Worm (Caenorhabditis elegans): ENCODE data around the gene sel-11.

Gene sel-11

DNA sequence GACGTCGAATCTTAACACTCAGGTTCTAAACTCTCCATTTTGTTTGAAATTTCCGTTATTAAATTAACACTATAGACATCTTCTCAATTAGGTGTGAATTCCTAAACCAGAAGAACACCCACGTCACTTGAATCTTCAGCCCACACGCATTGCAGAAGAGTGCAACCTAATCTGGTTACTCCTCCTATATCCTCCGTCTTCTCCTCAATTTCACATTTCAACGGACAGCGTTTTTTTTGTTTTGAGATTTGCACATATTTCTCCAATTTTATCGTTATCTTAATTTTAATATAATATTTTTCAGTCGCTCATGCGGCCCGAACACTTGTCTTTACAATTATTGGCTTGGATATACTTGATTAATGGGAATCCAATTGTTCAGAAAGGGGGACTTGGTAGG is 9.8 kb upstream of the sel-11 start, which contains the start of gene smoc-1:
Gene smoc-1 (plus strand): TSS at position 301 of the 400 bp plus-strand sequence.
- TF ChIP-seq nhr-76 (tag; optimal IDR thresholded peaks at IDR 0.05) (no peak), ces-1 (GFP tag; optimal IDR thresholded peaks at IDR 0.05) (no peak), sem-2 (GFP tag; optimal IDR thresholded peaks at IDR 0.05) (no peak), sptf-1 (tag; optimal IDR thresholded peaks at IDR 0.05) (no peak), zip-8 (tag; optimal IDR thresholded peaks at IDR 0.05) (no peak), mls-2 (tag; optimal IDR thresholded peaks at IDR 0.05) (no peak), unc-39 (tag; optimal IDR thresholded peaks at IDR 0.05) (no peak), drap-1 (GFP tag; optimal IDR thresholded peaks at IDR 0.05) (no peak), ceh-39 (tag; optimal IDR thresholded peaks at IDR 0.05) (no peak), lin-32 (GFP tag; optimal IDR thresholded peaks at IDR 0.05) (no peak), lin-13 (tag; optimal IDR thresholded peaks at IDR 0.05) (no peak), pha-4 (tag; optimal IDR thresholded peaks at IDR 0.05) (no peak), nhr-28 (tag; optimal IDR thresholded peaks at IDR 0.05) (no peak), flh-1 (GFP tag; optimal IDR thresholded peaks at IDR 0.05) (no peak), nhr-237 (tag; optimal IDR thresholded peaks at IDR 0.05) (no peak), elt-1 (tag; optimal IDR thresholded peaks at IDR 0.05; ENCODE audit: borderline replicate concordance, insufficient read depth) (no peak), unc-62 (GFP tag; optimal IDR thresholded peaks at IDR 0.05) (no peak), ceh-83 (GFP tag; optimal IDR thresholded peaks at IDR 0.05) (no peak), hlh-1 (tag; optimal IDR thresholded peaks at IDR 0.05) (no peak)

DNA sequence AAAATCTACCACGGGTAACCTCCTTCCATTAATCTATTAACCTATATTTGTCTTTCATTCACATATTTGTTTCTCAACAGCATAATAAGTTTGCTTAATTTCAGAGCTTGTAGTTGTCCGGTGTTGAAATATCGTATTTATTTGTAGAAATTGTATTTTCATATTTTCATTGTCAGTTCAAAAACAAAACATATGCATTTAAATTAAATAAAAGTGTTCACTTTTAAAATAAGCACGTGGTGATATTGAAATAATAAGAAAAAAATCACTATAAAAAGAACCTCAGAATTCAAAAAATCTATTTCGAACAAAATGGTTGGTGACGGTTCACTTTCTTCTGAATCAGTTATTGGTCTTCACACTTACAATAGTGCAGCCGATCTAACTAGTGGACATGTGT is 8.5 kb upstream of the sel-11 start, which contains the start of gene T04F3.3:
Gene T04F3.3 (plus strand): TSS at position 301 of the 400 bp plus-strand sequence.
- TF ChIP-seq ceh-43 (GFP tag; optimal IDR thresholded peaks at IDR 0.05): no peak
- no peak for TF ChIP-seq unc-39 (tag; optimal IDR thresholded peaks at IDR 0.05)
- TF ChIP-seq lsy-2 (tag; optimal IDR thresholded peaks at IDR 0.05): no peak
- no peak for TF ChIP-seq nhr-2 (tag; optimal IDR thresholded peaks at IDR 0.05)
- no peak for TF ChIP-seq hlh-1 (tag; optimal IDR thresholded peaks at IDR 0.05)

DNA sequence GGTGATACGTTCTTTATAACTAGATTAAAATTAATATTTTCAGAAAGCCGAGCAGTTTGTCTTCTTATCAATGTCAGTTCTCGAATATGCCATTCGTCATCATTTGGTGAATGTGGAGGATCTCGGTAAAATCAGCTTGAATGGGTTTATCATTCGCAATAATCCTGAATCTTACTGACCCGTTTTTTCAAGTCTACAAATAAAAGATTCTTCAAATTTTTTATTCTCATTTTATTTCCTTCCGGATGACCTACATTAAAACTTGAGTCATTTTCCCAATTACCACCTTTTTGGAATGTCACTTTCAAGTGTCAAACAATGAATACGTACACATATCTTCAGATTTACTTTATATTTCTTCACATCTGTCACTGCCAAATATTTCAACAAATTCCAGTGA is 6.8 kb upstream of the sel-11 start, which contains the start of gene T04F3.5:
Gene T04F3.5 (plus strand): TSS at position 301 of the 400 bp plus-strand sequence.
- TF ChIP-seq elt-3 (tag; optimal IDR thresholded peaks at IDR 0.05) (no peak), mab-5 (tag; optimal IDR thresholded peaks at IDR 0.05) (no peak), ztf-11 (tag; optimal IDR thresholded peaks at IDR 0.05) (no peak), ceh-39 (tag; optimal IDR thresholded peaks at IDR 0.05) (no peak), snpc-4 (tag; optimal IDR thresholded peaks at IDR 0.05) (no peak), flh-1 (GFP tag; optimal IDR thresholded peaks at IDR 0.05) (no peak), bed-3 (GFP tag; optimal IDR thresholded peaks at IDR 0.05) (no peak), ceh-43 (GFP tag; optimal IDR thresholded peaks at IDR 0.05) (no peak), mep-1 (tag; optimal IDR thresholded peaks at IDR 0.05) (no peak), tbx-8 (GFP tag; optimal IDR thresholded peaks at IDR 0.05) (no peak), sptf-1 (tag; optimal IDR thresholded peaks at IDR 0.05) (no peak)

DNA sequence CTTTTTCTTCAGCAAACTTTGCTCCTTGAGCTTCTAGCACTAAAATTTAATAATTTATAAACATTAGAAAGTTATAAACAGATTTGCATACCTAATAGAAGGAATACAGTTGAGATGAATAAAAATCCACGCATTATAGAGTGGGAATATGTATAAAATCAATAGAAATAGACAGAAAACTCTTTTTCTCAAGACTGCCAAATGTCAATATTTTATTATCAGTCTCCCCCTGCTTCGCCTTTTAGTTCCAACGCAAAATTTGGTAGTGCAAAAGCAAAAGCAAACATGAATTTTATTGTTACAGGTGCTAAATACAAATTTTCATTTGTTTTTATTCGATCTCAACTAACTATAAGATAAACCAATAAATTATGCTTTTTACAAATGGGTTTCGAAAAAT is 4.3 kb upstream of the sel-11 start, which contains the start of gene T04F3.4:
Gene T04F3.4 (minus strand): TSS at position 187 of the 400 bp plus-strand sequence.
- TF ChIP-seq flh-1 (GFP tag; optimal IDR thresholded peaks at IDR 0.05) (no peak), unc-62 (GFP tag; optimal IDR thresholded peaks at IDR 0.05) (no peak), blmp-1 (tag; optimal IDR thresholded peaks at IDR 0.05) (no peak), bed-3 (GFP tag; optimal IDR thresholded peaks at IDR 0.05) (no peak), ceh-83 (GFP tag; optimal IDR thresholded peaks at IDR 0.05) (no peak), ceh-39 (tag; optimal IDR thresholded peaks at IDR 0.05) (no peak), M03D4.4 (tag; optimal IDR thresholded peaks at IDR 0.05) (no peak), zip-8 (tag; optimal IDR thresholded peaks at IDR 0.05) (no peak), tbx-8 (GFP tag; optimal IDR thresholded peaks at IDR 0.05) (no peak), elt-3 (tag; optimal IDR thresholded peaks at IDR 0.05) (no peak)

DNA sequence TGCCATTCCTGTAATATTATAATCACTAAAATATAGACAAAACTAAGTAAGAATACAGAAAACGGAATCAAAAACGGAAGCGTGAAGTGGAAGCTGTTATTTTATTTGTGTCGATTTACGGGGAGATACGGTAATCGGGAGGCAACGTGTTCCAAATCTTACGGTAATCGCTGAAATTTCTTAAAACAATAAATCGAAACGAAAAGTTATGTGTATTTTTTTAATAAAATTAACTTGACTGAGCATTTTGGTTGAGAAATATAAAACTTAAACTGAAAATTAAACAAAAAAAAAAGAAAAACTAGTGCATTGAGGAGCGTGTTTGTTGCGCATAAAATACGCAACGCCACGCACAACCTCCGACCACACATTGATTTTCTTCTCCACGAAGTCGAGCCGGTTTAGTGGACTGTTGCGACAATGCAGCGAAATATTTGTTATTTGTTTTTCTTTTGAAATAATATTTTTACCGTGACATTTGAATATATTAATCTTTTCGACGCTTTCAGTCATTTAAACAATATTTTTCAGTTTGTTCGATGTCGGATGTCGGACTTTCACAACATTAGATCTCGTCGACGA is 2.7 kb upstream of the sel-11 start, which contains the start of the genes F55A11.1 and syx-5:
Gene F55A11.1 (minus strand): TSS at position 13 of the 582 bp plus-strand sequence.
Gene syx-5 (plus strand): TSS at position 532 of the 582 bp plus-strand sequence.
- TF ChIP-seq elt-3 (tag; optimal IDR thresholded peaks at IDR 0.05) (no peak), ham-2 (GFP tag; optimal IDR thresholded peaks at IDR 0.05) (no peak), hlh-1 (tag; optimal IDR thresholded peaks at IDR 0.05) (no peak), drap-1 (GFP tag; optimal IDR thresholded peaks at IDR 0.05) (no peak), lin-13 (tag; optimal IDR thresholded peaks at IDR 0.05) (no peak), mls-2 (tag; optimal IDR thresholded peaks at IDR 0.05) (no peak), cnd-1 (tag; optimal IDR thresholded peaks at IDR 0.05) (no peak), ceh-83 (GFP tag; optimal IDR thresholded peaks at IDR 0.05) (no peak), zip-8 (tag; optimal IDR thresholded peaks at IDR 0.05) (no peak), nhr-237 (tag; optimal IDR thresholded peaks at IDR 0.05) (peak; percentile 55), unc-62 (GFP tag; optimal IDR thresholded peaks at IDR 0.05) (no peak), snpc-4 (tag; optimal IDR thresholded peaks at IDR 0.05) (no peak), blmp-1 (tag; optimal IDR thresholded peaks at IDR 0.05) (no peak), unc-120 (tag; optimal IDR thresholded peaks at IDR 0.05; ENCODE audit: poor library complexity, severe bottlenecking) (no peak), pha-4 (tag; optimal IDR thresholded peaks at IDR 0.05) (no peak), unc-39 (tag; optimal IDR thresholded peaks at IDR 0.05) (no peak), sptf-1 (tag; optimal IDR thresholded peaks at IDR 0.05) (no peak), lin-32 (GFP tag; optimal IDR thresholded peaks at IDR 0.05) (no peak), nhr-12 (tag; optimal IDR thresholded peaks at IDR 0.05) (no peak), ceh-43 (GFP tag; optimal IDR thresholded peaks at IDR 0.05) (no peak), ceh-39 (tag; optimal IDR thresholded peaks at IDR 0.05) (peak; percentile 46), elt-1 (tag; optimal IDR thresholded peaks at IDR 0.05; ENCODE audit: borderline replicate concordance, insufficient read depth) (no peak), M03D4.4 (tag; optimal IDR thresholded peaks at IDR 0.05) (no peak), sem-2 (GFP tag; optimal IDR thresholded peaks at IDR 0.05) (no peak), ces-1 (GFP tag; optimal IDR thresholded peaks at IDR 0.05) (peak; percentile 85), mab-5 (tag; optimal IDR thresholded peaks at IDR 0.05) (no peak), mep-1 (tag; optimal IDR thresholded peaks at IDR 0.05) (peak; percentile 43), lsy-2 (tag; optimal IDR thresholded peaks at IDR 0.05) (peak; percentile 99), nhr-76 (tag; optimal IDR thresholded peaks at IDR 0.05) (no peak), nhr-2 (tag; optimal IDR thresholded peaks at IDR 0.05) (no peak), flh-1 (GFP tag; optimal IDR thresholded peaks at IDR 0.05) (no peak), nhr-28 (tag; optimal IDR thresholded peaks at IDR 0.05) (no peak), bed-3 (GFP tag; optimal IDR thresholded peaks at IDR 0.05) (no peak), tbx-8 (GFP tag; optimal IDR thresholded peaks at IDR 0.05) (no peak), ztf-11 (tag; optimal IDR thresholded peaks at IDR 0.05) (peak; percentile 44)

Data from whole organism, mixed stage, embryonic.